Worm (Caenorhabditis elegans): ENCODE data around the gene jbts-14.

jbts-14 gene

ce11 chrX:8703664-8704356 is at the start of gene jbts-14:
jbts-14 (plus strand) TSS chrX:8704306.
- no peak for TF ChIP-seq klf-2 (GFP tag; conservative IDR thresholded peaks at IDR 0.05)
- TF ChIP-seq ref-1 (GFP tag; conservative IDR thresholded peaks at IDR 0.05) = no peak
- no peak for TF ChIP-seq ztf-29 (GFP tag; IDR thresholded peaks at IDR 0.05)
- no peak for TF ChIP-seq tab-1 (GFP tag; IDR thresholded peaks at IDR 0.05)
- TF ChIP-seq flt-1 (GFP tag; IDR thresholded peaks at IDR 0.05) = no peak
- TF ChIP-seq ztf-23 (GFP tag; IDR thresholded peaks at IDR 0.05) = no peak
- TF ChIP-seq med-1 (GFP tag; optimal IDR thresholded peaks at IDR 0.05; ENCODE audit: insufficient read depth) = no peak
- TF ChIP-seq T22C8.4 (GFP tag; IDR thresholded peaks at IDR 0.05) = no peak
- no peak for TF ChIP-seq cog-1 (tag; optimal IDR thresholded peaks at IDR 0.05)

- TF ChIP-seq ztf-29 (GFP tag; IDR thresholded peaks at IDR 0.05) = no peak
- TF ChIP-seq klf-2 (GFP tag; conservative IDR thresholded peaks at IDR 0.05) = no peak
- TF ChIP-seq med-1 (GFP tag; optimal IDR thresholded peaks at IDR 0.05; ENCODE audit: insufficient read depth) = no peak
- no peak for TF ChIP-seq ztf-23 (GFP tag; IDR thresholded peaks at IDR 0.05)
- TF ChIP-seq cog-1 (tag; optimal IDR thresholded peaks at IDR 0.05) = no peak
- TF ChIP-seq ref-1 (GFP tag; conservative IDR thresholded peaks at IDR 0.05) = no peak
Observed at ce11 chrX:8656019-8656418, 48.1 kb upstream of the jbts-14 start.

- no peak for TF ChIP-seq T22C8.4 (GFP tag; IDR thresholded peaks at IDR 0.05)
- TF ChIP-seq ref-1 (GFP tag; conservative IDR thresholded peaks at IDR 0.05) = no peak
- TF ChIP-seq ztf-29 (GFP tag; IDR thresholded peaks at IDR 0.05) = no peak
- TF ChIP-seq ztf-23 (GFP tag; IDR thresholded peaks at IDR 0.05) = no peak
- TF ChIP-seq tab-1 (GFP tag; IDR thresholded peaks at IDR 0.05) = no peak
- TF ChIP-seq flt-1 (GFP tag; IDR thresholded peaks at IDR 0.05) = no peak
Observed at ce11 chrX:8659521-8659920, 44.6 kb upstream of the jbts-14 start.

- TF ChIP-seq ref-1 (GFP tag; conservative IDR thresholded peaks at IDR 0.05) (no peak), tab-1 (GFP tag; IDR thresholded peaks at IDR 0.05) (no peak), ztf-29 (GFP tag; IDR thresholded peaks at IDR 0.05) (no peak), cog-1 (tag; optimal IDR thresholded peaks at IDR 0.05) (no peak), ztf-23 (GFP tag; IDR thresholded peaks at IDR 0.05) (no peak), flt-1 (GFP tag; IDR thresholded peaks at IDR 0.05) (no peak), med-1 (GFP tag; optimal IDR thresholded peaks at IDR 0.05; ENCODE audit: insufficient read depth) (no peak), klf-2 (GFP tag; conservative IDR thresholded peaks at IDR 0.05) (no peak), T22C8.4 (GFP tag; IDR thresholded peaks at IDR 0.05) (no peak)
Observed at ce11 chrX:8660319-8660718, 43.8 kb upstream of the jbts-14 start, which contains the start of gene rig-1. rig-1 (plus strand) TSS chrX:8660619.

- TF ChIP-seq tab-1 (GFP tag; IDR thresholded peaks at IDR 0.05) = no peak
- no peak for TF ChIP-seq med-1 (GFP tag; optimal IDR thresholded peaks at IDR 0.05; ENCODE audit: insufficient read depth)
- no peak for TF ChIP-seq ztf-23 (GFP tag; IDR thresholded peaks at IDR 0.05)
- TF ChIP-seq klf-2 (GFP tag; conservative IDR thresholded peaks at IDR 0.05) = no peak
- no peak for TF ChIP-seq ref-1 (GFP tag; conservative IDR thresholded peaks at IDR 0.05)
- no peak for TF ChIP-seq flt-1 (GFP tag; IDR thresholded peaks at IDR 0.05)
Observed at ce11 chrX:8660909-8661308, 43.2 kb upstream of the jbts-14 start.

- TF ChIP-seq med-1 (GFP tag; optimal IDR thresholded peaks at IDR 0.05; ENCODE audit: insufficient read depth) = no peak
- no peak for TF ChIP-seq klf-2 (GFP tag; conservative IDR thresholded peaks at IDR 0.05)
- TF ChIP-seq ref-1 (GFP tag; conservative IDR thresholded peaks at IDR 0.05) = no peak
- no peak for TF ChIP-seq cog-1 (tag; optimal IDR thresholded peaks at IDR 0.05)
- TF ChIP-seq T22C8.4 (GFP tag; IDR thresholded peaks at IDR 0.05) = no peak
Observed at ce11 chrX:8662452-8662851, 41.7 kb upstream of the jbts-14 start.

ce11 chrX:8672760-8673159 is 31.3 kb upstream of the jbts-14 start, which contains the start of the genes K09E2.2 and K09E2.3:
K09E2.2 (plus strand) TSS chrX:8673060.
K09E2.3 (plus strand) TSS chrX:8673084.
- no peak for TF ChIP-seq med-1 (GFP tag; optimal IDR thresholded peaks at IDR 0.05; ENCODE audit: insufficient read depth)
- no peak for TF ChIP-seq ref-1 (GFP tag; conservative IDR thresholded peaks at IDR 0.05)
- no peak for TF ChIP-seq flt-1 (GFP tag; IDR thresholded peaks at IDR 0.05)
- no peak for TF ChIP-seq klf-2 (GFP tag; conservative IDR thresholded peaks at IDR 0.05)
- no peak for TF ChIP-seq tab-1 (GFP tag; IDR thresholded peaks at IDR 0.05)
- no peak for TF ChIP-seq ztf-29 (GFP tag; IDR thresholded peaks at IDR 0.05)
- no peak for TF ChIP-seq ztf-23 (GFP tag; IDR thresholded peaks at IDR 0.05)
- TF ChIP-seq T22C8.4 (GFP tag; IDR thresholded peaks at IDR 0.05) = no peak
- TF ChIP-seq cog-1 (tag; optimal IDR thresholded peaks at IDR 0.05) = no peak

- no peak for TF ChIP-seq tab-1 (GFP tag; IDR thresholded peaks at IDR 0.05)
- TF ChIP-seq med-1 (GFP tag; optimal IDR thresholded peaks at IDR 0.05; ENCODE audit: insufficient read depth) = no peak
- TF ChIP-seq flt-1 (GFP tag; IDR thresholded peaks at IDR 0.05) = no peak
- no peak for TF ChIP-seq T22C8.4 (GFP tag; IDR thresholded peaks at IDR 0.05)
- no peak for TF ChIP-seq ref-1 (GFP tag; conservative IDR thresholded peaks at IDR 0.05)
- no peak for TF ChIP-seq klf-2 (GFP tag; conservative IDR thresholded peaks at IDR 0.05)
- TF ChIP-seq cog-1 (tag; optimal IDR thresholded peaks at IDR 0.05) = no peak
- TF ChIP-seq ztf-23 (GFP tag; IDR thresholded peaks at IDR 0.05) = no peak
- TF ChIP-seq ztf-29 (GFP tag; IDR thresholded peaks at IDR 0.05) = no peak
Observed at ce11 chrX:8674514-8674913, 29.6 kb upstream of the jbts-14 start.

- TF ChIP-seq med-1 (GFP tag; optimal IDR thresholded peaks at IDR 0.05; ENCODE audit: insufficient read depth) = no peak
- TF ChIP-seq klf-2 (GFP tag; conservative IDR thresholded peaks at IDR 0.05) = no peak
- no peak for TF ChIP-seq ztf-23 (GFP tag; IDR thresholded peaks at IDR 0.05)
- no peak for TF ChIP-seq T22C8.4 (GFP tag; IDR thresholded peaks at IDR 0.05)
- no peak for TF ChIP-seq ztf-29 (GFP tag; IDR thresholded peaks at IDR 0.05)
- TF ChIP-seq ref-1 (GFP tag; conservative IDR thresholded peaks at IDR 0.05) = no peak
- no peak for TF ChIP-seq cog-1 (tag; optimal IDR thresholded peaks at IDR 0.05)
- TF ChIP-seq tab-1 (GFP tag; IDR thresholded peaks at IDR 0.05) = no peak
Observed at ce11 chrX:8675151-8675550, 29.0 kb upstream of the jbts-14 start.
